Fruit fly (Drosophila melanogaster) whole organism, prepupa: ENCODE data around the gene MESR3.

Experiments used
- CG10631 ChIP-seq: fragments of 200-800 bp; sonication (Bioruptor generic); optimal IDR thresholded peaks from 2 replicates; lab custom pipeline; 2016; ENCODE audit warnings: missing biosample characterization, missing genetic modification characterization
- CG10669 ChIP-seq: fragments of 200-800 bp; sonication (Bioruptor generic); optimal IDR thresholded peaks from 3 replicates; lab custom pipeline; 2018; ENCODE audit warnings: missing biosample characterization, mild to moderate bottlenecking, missing genetic modification characterization, moderate library complexity
- CG11294 ChIP-seq: fragments of 200-800 bp; sonication (Bioruptor generic); IDR thresholded peaks from 2 replicates; pipeline ENCODE4 v1.3.6; 2022; ENCODE audit warnings: missing biosample characterization, missing genetic modification characterization
- CG11762 ChIP-seq: fragments of 200-800 bp; sonication (Bioruptor generic); optimal IDR thresholded peaks from 3 replicates; lab custom pipeline; 2016; ENCODE audit warnings: missing biosample characterization, missing genetic modification characterization; ENCODE audit not compliant: insufficient read depth
- CG11902 ChIP-seq: fragments of 200-800 bp; sonication (Bioruptor generic); optimal IDR thresholded peaks from 3 replicates; lab custom pipeline; 2016; ENCODE audit warnings: missing biosample characterization, missing genetic modification characterization
- CG15336 ChIP-seq: fragments of 200-800 bp; sonication (Bioruptor generic); IDR thresholded peaks from 2 replicates; pipeline ENCODE4 v1.3.6; 2022; ENCODE audit warnings: missing biosample characterization, missing genetic modification characterization
- CG1621 ChIP-seq: fragments of 200-800 bp; sonication (Bioruptor generic); optimal IDR thresholded peaks from 3 replicates; lab custom pipeline; 2018; ENCODE audit warnings: missing biosample characterization, mild to moderate bottlenecking, missing genetic modification characterization
- CG3032 ChIP-seq: fragments of 200-800 bp; optimal IDR thresholded peaks from 2 replicates; lab custom pipeline; 2019; ENCODE audit warnings: missing biosample characterization, mild to moderate bottlenecking, missing genetic modification characterization, moderate library complexity
- CG31627 ChIP-seq: fragments of 200-800 bp; sonication (Bioruptor generic); optimal IDR thresholded peaks from 3 replicates; lab custom pipeline; 2016; ENCODE audit warnings: missing biosample characterization, missing genetic modification characterization
- CG32006 ChIP-seq: fragments of 200-800 bp; sonication (Bioruptor generic); optimal IDR thresholded peaks from 3 replicates; lab custom pipeline; 2017; ENCODE audit warnings: missing biosample characterization, mild to moderate bottlenecking, missing genetic modification characterization
- CG34406 ChIP-seq: fragments of 200-800 bp; sonication (Bioruptor generic); optimal IDR thresholded peaks from 3 replicates; lab custom pipeline; 2016; ENCODE audit warnings: missing biosample characterization, missing genetic modification characterization
- CG4318 ChIP-seq: fragments of 200-800 bp; sonication (Bioruptor generic); optimal IDR thresholded peaks from 3 replicates; lab custom pipeline; 2017; ENCODE audit warnings: missing biosample characterization, mild to moderate bottlenecking, missing genetic modification characterization
- CG6792 ChIP-seq: fragments of 200-800 bp; sonication (Bioruptor generic); optimal IDR thresholded peaks from 3 replicates; lab custom pipeline; 2016; ENCODE audit warnings: missing biosample characterization, missing genetic modification characterization
- CG6808 ChIP-seq: fragments of 200-800 bp; sonication (Bioruptor generic); optimal IDR thresholded peaks from 3 replicates; lab custom pipeline; 2017; ENCODE audit warnings: missing biosample characterization, missing genetic modification characterization, mild to moderate bottlenecking, moderate library complexity, missing genetic modification reagents
- CG6854 ChIP-seq: fragments of 200-800 bp; sonication (Bioruptor generic); optimal IDR thresholded peaks from 2 replicates; lab custom pipeline; 2017; ENCODE audit warnings: missing biosample characterization, mild to moderate bottlenecking, missing genetic modification characterization
- CG8119 ChIP-seq: fragments of 200-800 bp; sonication (Bioruptor generic); IDR thresholded peaks from 3 replicates; pipeline ENCODE4 v1.3.6; 2022; ENCODE audit warnings: missing biosample characterization, missing genetic modification characterization
- CG8319 ChIP-seq: fragments of 200-800 bp; sonication (Bioruptor generic); optimal IDR thresholded peaks from 3 replicates; lab custom pipeline; 2016; ENCODE audit warnings: missing biosample characterization, missing genetic modification characterization
- CG8632 ChIP-seq: fragments of 200-800 bp; sonication (Bioruptor generic); optimal IDR thresholded peaks from 3 replicates; lab custom pipeline; 2016; ENCODE audit warnings: missing biosample characterization, missing genetic modification characterization
- CG9139 ChIP-seq: fragments of 200-800 bp; sonication (Bioruptor generic); optimal IDR thresholded peaks from 3 replicates; lab custom pipeline; 2017; ENCODE audit warnings: missing biosample characterization, mild to moderate bottlenecking, missing genetic modification characterization
- Eip75B ChIP-seq: fragments of 200-800 bp; sonication (Bioruptor generic); optimal IDR thresholded peaks from 3 replicates; lab custom pipeline; 2016; ENCODE audit warnings: missing biosample characterization, missing genetic modification characterization
- Eip78C ChIP-seq: fragments of 200-800 bp; sonication (Bioruptor generic); peaks from one replicate; lab custom pipeline; 2016; ENCODE audit warnings: missing biosample characterization, missing genetic modification characterization
- Gug ChIP-seq: fragments of 200-800 bp; sonication (Bioruptor generic); IDR thresholded peaks from 2 replicates; pipeline ENCODE4 v1.3.6; 2022; ENCODE audit warnings: missing biosample characterization, missing genetic modification characterization
- Hr38 ChIP-seq: sonication (Bioruptor generic); optimal IDR thresholded peaks from 2 replicates; lab custom pipeline; 2016; ENCODE audit warnings: missing biosample characterization, missing genetic modification characterization
- Hr39 ChIP-seq: fragments of 200-800 bp; sonication (Bioruptor generic); optimal IDR thresholded peaks from 2 replicates; lab custom pipeline; 2016; ENCODE audit warnings: missing biosample characterization, missing genetic modification characterization
- Hr4 ChIP-seq: fragments of 200-800 bp; sonication (Bioruptor generic); optimal IDR thresholded peaks from 3 replicates; lab custom pipeline; 2016; ENCODE audit warnings: missing biosample characterization, missing genetic modification characterization
- Met ChIP-seq: fragments of 200-800 bp; sonication (Bioruptor generic); optimal IDR thresholded peaks from 3 replicates; lab custom pipeline; 2016; ENCODE audit warnings: missing biosample characterization, missing genetic modification characterization
- OdsH ChIP-seq: fragments of 200-800 bp; sonication (Bioruptor generic); optimal IDR thresholded peaks from 3 replicates; lab custom pipeline; 2016; ENCODE audit warnings: missing biosample characterization, missing genetic modification characterization
- Sox102F ChIP-seq: fragments of 200-800 bp; sonication (Bioruptor generic); optimal IDR thresholded peaks from 2 replicates; lab custom pipeline; 2016; ENCODE audit warnings: missing biosample characterization, mild to moderate bottlenecking, missing genetic modification characterization
- acj6 ChIP-seq: fragments of 200-800 bp; sonication (Bioruptor generic); optimal IDR thresholded peaks from 3 replicates; lab custom pipeline; 2016; ENCODE audit warnings: missing biosample characterization, missing genetic modification characterization
- dac ChIP-seq: fragments of 200-800 bp; sonication (Bioruptor generic); optimal IDR thresholded peaks from 2 replicates; lab custom pipeline; 2017; ENCODE audit warnings: missing biosample characterization, mild to moderate bottlenecking, missing genetic modification characterization
- dsx ChIP-seq: fragments of 200-800 bp; optimal IDR thresholded peaks from 3 replicates; lab custom pipeline; 2019; ENCODE audit warnings: missing biosample characterization, mild to moderate bottlenecking, missing genetic modification characterization, moderate library complexity; ENCODE audit not compliant: poor library complexity, severe bottlenecking
- eg ChIP-seq: fragments of 200-800 bp; sonication (Bioruptor generic); IDR thresholded peaks from 3 replicates; pipeline ENCODE4 v1.3.6; 2022; ENCODE audit warnings: missing biosample characterization, missing genetic modification characterization
- esn ChIP-seq: fragments of 200-800 bp; sonication (Bioruptor generic); optimal IDR thresholded peaks from 2 replicates; lab custom pipeline; 2016; ENCODE audit warnings: missing biosample characterization, mild to moderate bottlenecking, missing genetic modification characterization, moderate library complexity
- fd59A ChIP-seq: fragments of 200-800 bp; sonication (Bioruptor generic); optimal IDR thresholded peaks from 2 replicates; lab custom pipeline; 2017; ENCODE audit warnings: missing biosample characterization, mild to moderate bottlenecking, missing genetic modification characterization, missing genetic modification reagents
- fd85E ChIP-seq: fragments of 200-800 bp; sonication (Bioruptor generic); optimal IDR thresholded peaks from 3 replicates; lab custom pipeline; 2016; ENCODE audit warnings: missing biosample characterization, missing genetic modification characterization
- fkh ChIP-seq: fragments of 200-800 bp; sonication (Bioruptor generic); optimal IDR thresholded peaks from 3 replicates; lab custom pipeline; 2017; ENCODE audit warnings: missing biosample characterization, mild to moderate bottlenecking, missing genetic modification characterization, moderate library complexity
- lz ChIP-seq: fragments of 200-800 bp; sonication (Bioruptor generic); optimal IDR thresholded peaks from 3 replicates; lab custom pipeline; 2016; ENCODE audit warnings: missing biosample characterization, missing genetic modification characterization
- net ChIP-seq: fragments of 200-800 bp; sonication (Bioruptor generic); optimal IDR thresholded peaks from 3 replicates; lab custom pipeline; 2016; ENCODE audit warnings: missing biosample characterization, missing genetic modification characterization
- pdm3 ChIP-seq: fragments of 200-800 bp; sonication (Bioruptor generic); optimal IDR thresholded peaks from 3 replicates; lab custom pipeline; 2016; ENCODE audit warnings: missing biosample characterization, missing genetic modification characterization
- salr ChIP-seq, 2 experiments: fragments of 200-800 bp; sonication (Bioruptor generic); optimal IDR thresholded peaks; 3 replicates each; lab custom pipeline; 2016 to 2018; ENCODE audit warnings: missing biosample characterization in 2 of 2, missing genetic modification characterization in 2 of 2, mild to moderate bottlenecking in 1 of 2
- spab ChIP-seq: fragments of 200-800 bp; sonication (Bioruptor generic); optimal IDR thresholded peaks from 2 replicates; lab custom pipeline; 2017; ENCODE audit warnings: missing biosample characterization, mild to moderate bottlenecking, missing genetic modification characterization, missing genetic modification reagents
- ss ChIP-seq, 2 experiments: fragments of 200-800 bp; sonication (Bioruptor generic); optimal IDR thresholded peaks; 2 replicates in 1 of 2; 3 replicates in 1 of 2; lab custom pipeline; 2017 to 2018; ENCODE audit warnings: mild to moderate bottlenecking in 2 of 2, missing biosample characterization in 2 of 2, missing genetic modification characterization in 2 of 2, moderate library complexity in 1 of 2
- svp ChIP-seq: fragments of 200-800 bp; sonication (Bioruptor generic); peaks from one replicate; lab custom pipeline; 2016; ENCODE audit warnings: missing biosample characterization, missing genetic modification characterization
- topi ChIP-seq: fragments of 200-800 bp; sonication (Bioruptor generic); optimal IDR thresholded peaks from 3 replicates; lab custom pipeline; 2016; ENCODE audit warnings: missing biosample characterization, missing genetic modification characterization
- vri ChIP-seq: fragments of 200-800 bp; sonication (Bioruptor generic); optimal IDR thresholded peaks from 3 replicates; lab custom pipeline; 2016; ENCODE audit warnings: missing biosample characterization, mild to moderate bottlenecking, missing genetic modification characterization

MESR3 gene

dm6 chr2L:18653328-18653675 is 36.2 kb downstream of the MESR3 start (continued):
- peak; percentile 83 for TF ChIP-seq pdm3
- TF ChIP-seq CG1621 (tag; lab: Kevin White, UChicago), result peak; percentile 81
- peak; percentile 72; the same call in 2 of the 3 replicates for TF ChIP-seq eg (GFP tag; lab: Robert Waterston, UW)
- peak; percentile 62; the same call in 2 of the 3 replicates for TF ChIP-seq CG8119 (GFP tag; lab: Robert Waterston, UW)
- TF ChIP-seq CG6792 (GFP tag; lab: Kevin White, UChicago), result peak; percentile 76
- TF ChIP-seq CG31627 (GFP tag; lab: Kevin White, UChicago), result peak; percentile 83
- peak; percentile 81 for TF ChIP-seq Met (GFP tag; lab: Kevin White, UChicago)
- no peak for TF ChIP-seq Hr38
- TF ChIP-seq topi (GFP tag; lab: Kevin White, UChicago), result peak; percentile 95
- peak; percentile 86 for TF ChIP-seq vri
- peak; percentile 82 for TF ChIP-seq CG3032 (tag; lab: Kevin White, UChicago)
- TF ChIP-seq Sox102F (GFP tag; lab: Kevin White, UChicago), result peak; percentile 89
- TF ChIP-seq CG10669 (GFP tag; lab: Kevin White, UChicago), result peak; percentile 85
- TF ChIP-seq CG9139, result peak; percentile 48
- no peak for TF ChIP-seq CG6854
- TF ChIP-seq lz, result peak; percentile 82
- TF ChIP-seq ss (GFP tag; optimal IDR thresholded peaks at IDR 0.05; lab: Kevin White, UChicago), result peak; percentile 62 to 73
- peak; percentile 63 for TF ChIP-seq Hr4 (GFP tag; lab: Kevin White, UChicago)
- TF ChIP-seq dsx, result peak; percentile 85
- peak; percentile 97 for TF ChIP-seq svp
- peak; percentile 43 to 62 for TF ChIP-seq salr (GFP tag; optimal IDR thresholded peaks at IDR 0.05; lab: Kevin White, UChicago)
- TF ChIP-seq CG15336 (GFP tag; lab: Robert Waterston, UW), result peak; percentile 68; the same call in 1 of the 2 replicates
- TF ChIP-seq, all 60 proteins: peak for 52

- TF ChIP-seq CG8632 (GFP tag; lab: Kevin White, UChicago) (no peak), CG11294 (no peak), eg (GFP tag; lab: Robert Waterston, UW) (peak; percentile 22; the same call in 1 of the 3 replicates), svp (peak; percentile 25), CG11762 (no peak), CG32006 (GFP tag; lab: Kevin White, UChicago) (peak; percentile 6), CG11902 (GFP tag; lab: Kevin White, UChicago) (no peak), Eip78C (GFP tag; lab: Kevin White, UChicago) (peak; percentile 20), dac (GFP tag; lab: Kevin White, UChicago) (no peak)
Measured at dm6 chr2L:18656691-18657237, 39.7 kb downstream of the MESR3 start.

dm6 chr2L:18658108-18658507 is 41.1 kb downstream of the MESR3 start:
- peak; percentile 1 for TF ChIP-seq Hr4 (GFP tag; lab: Kevin White, UChicago)
- TF ChIP-seq Eip78C (GFP tag; lab: Kevin White, UChicago), result peak; percentile 61
- no peak for TF ChIP-seq CG11294

dm6 chr2L:18663395-18663794 is 46.3 kb downstream of the MESR3 start:
- TF ChIP-seq fd85E, result no peak
- no peak for TF ChIP-seq CG8319
- TF ChIP-seq esn, result peak; percentile 39
- TF ChIP-seq CG34406 (GFP tag; lab: Kevin White, UChicago), result no peak
- TF ChIP-seq Met (GFP tag; lab: Kevin White, UChicago), result peak; percentile 32
- TF ChIP-seq CG1621 (tag; lab: Kevin White, UChicago), result no peak
- no peak for TF ChIP-seq CG6792 (GFP tag; lab: Kevin White, UChicago)
- TF ChIP-seq CG9139, result no peak
- TF ChIP-seq CG6808 (GFP tag; lab: Kevin White, UChicago), result no peak
- TF ChIP-seq Gug, result peak; percentile 23; the same call in 1 of the 2 replicates
- TF ChIP-seq vri, result no peak
- TF ChIP-seq fkh (GFP tag; lab: Kevin White, UChicago), result no peak
- no peak for TF ChIP-seq spab (GFP tag; lab: Kevin White, UChicago)
- TF ChIP-seq svp, result peak; percentile 70
- peak; percentile 15 for TF ChIP-seq CG4318 (GFP tag; lab: Kevin White, UChicago)
- no peak for TF ChIP-seq CG3032 (tag; lab: Kevin White, UChicago)
- TF ChIP-seq Eip75B (GFP tag; lab: Kevin White, UChicago), result no peak
- peak; percentile 52 for TF ChIP-seq CG15336 (GFP tag; lab: Robert Waterston, UW)
- peak; percentile 35 for TF ChIP-seq OdsH
- TF ChIP-seq pdm3, result peak; percentile 22
- no peak for TF ChIP-seq CG10669 (GFP tag; lab: Kevin White, UChicago)
- TF ChIP-seq net (GFP tag; lab: Kevin White, UChicago), result peak; percentile 24
- TF ChIP-seq fd59A (GFP tag; lab: Kevin White, UChicago), result no peak
- TF ChIP-seq CG8632 (GFP tag; lab: Kevin White, UChicago), result no peak
- TF ChIP-seq acj6 (GFP tag; lab: Kevin White, UChicago), result peak; percentile 7
- TF ChIP-seq CG10631, result peak; percentile 26
- TF ChIP-seq Hr39 (GFP tag; lab: Kevin White, UChicago), result no peak
